Fruit fly (Drosophila melanogaster) whole organism: ENCODE measurements around the gene holn1.

Experiments
- CG8478 ChIP-seq: fragments of >200 bp; optimal IDR thresholded peaks from 2 replicates; lab custom pipeline; 2018; ENCODE audit warnings: inconsistent platforms
- Dll ChIP-seq: fragments of >200 bp; optimal IDR thresholded peaks from 2 replicates; lab custom pipeline; 2017
- EcR ChIP-seq, 2 experiments: fragments of >200 bp; optimal IDR thresholded peaks; 2 replicates each; lab custom pipeline; 2017; ENCODE audit warnings: missing biosample characterization in 2 of 2, missing genetic modification characterization in 2 of 2, missing genetic modification reagents in 2 of 2
- pan ChIP-seq: fragments of >200 bp; optimal IDR thresholded peaks from 2 replicates; lab custom pipeline; 2017
- psq ChIP-seq: fragments of >200 bp; optimal IDR thresholded peaks from 2 replicates; lab custom pipeline; 2017

dm6 chr2L:10418981-10419380 is 16.8 kb upstream of the holn1 start, which contains the start of gene RfC3:
- no peak for TF ChIP-seq CG8478 (lab: Kevin White, UChicago)
- no peak for TF ChIP-seq Dll (lab: Kevin White, UChicago)
- TF ChIP-seq psq (lab: Kevin White, UChicago) = no peak
- no peak for TF ChIP-seq pan
- no peak for TF ChIP-seq EcR (GFP tag; optimal IDR thresholded peaks at IDR 0.05; lab: Kevin White, UChicago)
